Fruit fly (Drosophila melanogaster) whole organism, embryonic: ENCODE data around the gene Ets97D.

ENCODE experiments used
- CG10462 ChIP-seq: fragments of 200-800 bp; sonication (Bioruptor generic); optimal IDR thresholded peaks from 2 replicates; lab custom pipeline; 2016; ENCODE audit warnings: missing biosample characterization, missing genetic modification characterization
- CG12104 ChIP-seq: fragments of 200-800 bp; sonication (Bioruptor generic); optimal IDR thresholded peaks from 3 replicates; lab custom pipeline; 2016; ENCODE audit warnings: missing biosample characterization, missing genetic modification characterization
- CG12155 ChIP-seq: fragments of 200-800 bp; sonication (Bioruptor generic); optimal IDR thresholded peaks from 3 replicates; lab custom pipeline; 2016; ENCODE audit warnings: missing biosample characterization, missing genetic modification characterization
- CG13775 ChIP-seq: fragments of 200-800 bp; sonication (Bioruptor generic); optimal IDR thresholded peaks from 3 replicates; lab custom pipeline; 2017; ENCODE audit warnings: missing biosample characterization, mild to moderate bottlenecking, missing genetic modification characterization
- CG13894 ChIP-seq: fragments of 200-800 bp; sonication (Bioruptor generic); optimal IDR thresholded peaks from 3 replicates; lab custom pipeline; 2018; ENCODE audit warnings: missing biosample characterization, mild to moderate bottlenecking, missing genetic modification characterization, moderate library complexity
- CG15601 ChIP-seq: fragments of 200-800 bp; sonication (Bioruptor generic); optimal IDR thresholded peaks from 3 replicates; lab custom pipeline; 2019; ENCODE audit warnings: missing biosample characterization, mild to moderate bottlenecking, missing genetic modification characterization, moderate library complexity
- CG16779 ChIP-seq: fragments of 200-800 bp; sonication (Bioruptor generic); IDR thresholded peaks from 2 replicates; pipeline ENCODE4 v1.3.6; 2022; ENCODE audit warnings: missing biosample characterization, missing genetic modification characterization
- CG16815 ChIP-seq: fragments of 200-800 bp; sonication (Bioruptor generic); optimal IDR thresholded peaks from 3 replicates; lab custom pipeline; 2017; ENCODE audit warnings: missing biosample characterization, mild to moderate bottlenecking, missing genetic modification characterization
- CG2116 ChIP-seq: fragments of 200-800 bp; sonication (Bioruptor generic); optimal IDR thresholded peaks from 3 replicates; lab custom pipeline; 2018; ENCODE audit warnings: missing biosample characterization, mild to moderate bottlenecking, missing genetic modification characterization
- CG31224 ChIP-seq: fragments of 200-800 bp; sonication (Bioruptor generic); IDR thresholded peaks from 2 replicates; pipeline ENCODE4 v1.3.6; 2022; ENCODE audit warnings: missing biosample characterization, missing genetic modification characterization
- CG31365 ChIP-seq: fragments of 200-800 bp; sonication (Bioruptor generic); optimal IDR thresholded peaks from 2 replicates; lab custom pipeline; 2018; ENCODE audit warnings: missing biosample characterization, mild to moderate bottlenecking, missing genetic modification characterization
- CG32772 ChIP-seq: fragments of 200-800 bp; sonication (Bioruptor generic); IDR thresholded peaks from 2 replicates; pipeline ENCODE4 v1.3.6; 2022; ENCODE audit warnings: missing biosample characterization, missing genetic modification characterization
- CG34422 ChIP-seq: fragments of 200-800 bp; sonication (Bioruptor generic); IDR thresholded peaks from 3 replicates; pipeline ENCODE4 v1.3.6; 2022; ENCODE audit warnings: missing biosample characterization, missing genetic modification characterization
- CG3995 ChIP-seq: fragments of 200-800 bp; sonication (Bioruptor generic); optimal IDR thresholded peaks from 3 replicates; lab custom pipeline; 2016; ENCODE audit warnings: missing biosample characterization, missing genetic modification characterization
- CG5245 ChIP-seq: fragments of 200-800 bp; sonication (Bioruptor generic); optimal IDR thresholded peaks from 3 replicates; lab custom pipeline; 2016; ENCODE audit warnings: missing biosample characterization, missing genetic modification characterization
- CG8478 ChIP-seq: fragments of >200 bp; optimal IDR thresholded peaks from 2 replicates; lab custom pipeline; 2018
- Deaf1 ChIP-seq: fragments of 200-800 bp; optimal IDR thresholded peaks from 3 replicates; lab custom pipeline; 2019; ENCODE audit warnings: missing biosample characterization, mild to moderate bottlenecking, missing genetic modification characterization, moderate library complexity
- Dp ChIP-seq: fragments of 200-800 bp; sonication (Bioruptor generic); optimal IDR thresholded peaks from 2 replicates; lab custom pipeline; 2018; ENCODE audit warnings: missing biosample characterization, mild to moderate bottlenecking, missing genetic modification characterization, moderate library complexity
- Hmr ChIP-seq: fragments of 200-800 bp; sonication (Bioruptor generic); optimal IDR thresholded peaks from 3 replicates; lab custom pipeline; 2017; ENCODE audit warnings: mild to moderate bottlenecking, missing biosample characterization, missing genetic modification reagents, missing genetic modification characterization
- NC2β ChIP-seq: fragments of 200-800 bp; sonication (Bioruptor generic); optimal IDR thresholded peaks from 2 replicates; lab custom pipeline; 2016; ENCODE audit warnings: missing biosample characterization, missing genetic modification characterization
- Optix ChIP-seq: fragments of 200-800 bp; sonication (Bioruptor generic); IDR thresholded peaks from 3 replicates; pipeline ENCODE4 v1.3.6; 2022; ENCODE audit warnings: missing biosample characterization, missing genetic modification characterization
- Ravus ChIP-seq: fragments of 200-800 bp; sonication (Bioruptor generic); IDR thresholded peaks from 2 replicates; pipeline ENCODE4 v1.3.6; 2022; ENCODE audit warnings: missing biosample characterization, missing genetic modification characterization
- TFAM ChIP-seq: fragments of 200-800 bp; sonication (Bioruptor generic); optimal IDR thresholded peaks from 2 replicates; lab custom pipeline; 2017; ENCODE audit warnings: missing biosample characterization, missing genetic modification characterization, inconsistent platforms
- Usf ChIP-seq: fragments of 200-800 bp; sonication (Bioruptor generic); optimal IDR thresholded peaks from 2 replicates; lab custom pipeline; 2017; ENCODE audit warnings: missing genotype, missing biosample characterization, missing genetic modification characterization
- Vsx1 ChIP-seq: fragments of 200-800 bp; sonication (Bioruptor generic); optimal IDR thresholded peaks from 2 replicates; lab custom pipeline; 2017; ENCODE audit warnings: missing biosample characterization, mild to moderate bottlenecking, missing genetic modification characterization, missing genetic modification reagents
- abd-A ChIP-seq: fragments of 200-800 bp; sonication (Bioruptor generic); optimal IDR thresholded peaks from 3 replicates; lab custom pipeline; 2019; ENCODE audit warnings: missing biosample characterization, mild to moderate bottlenecking, missing genetic modification characterization, moderate library complexity
- bab2 ChIP-seq: fragments of 200-800 bp; sonication (Bioruptor generic); optimal IDR thresholded peaks from 2 replicates; lab custom pipeline; 2016; ENCODE audit warnings: missing biosample characterization, missing genetic modification characterization
- cad ChIP-seq: fragments of >200 bp; optimal IDR thresholded peaks from 2 replicates; lab custom pipeline; 2017; ENCODE audit warnings: missing biosample characterization, missing genetic modification characterization
- chm ChIP-seq: fragments of 200-800 bp; sonication (Bioruptor generic); IDR thresholded peaks from 2 replicates; pipeline ENCODE4 v1.3.6; 2022; ENCODE audit warnings: missing biosample characterization, missing genetic modification characterization
- chn ChIP-seq: fragments of 200-800 bp; sonication (Bioruptor generic); optimal IDR thresholded peaks from 2 replicates; lab custom pipeline; 2016; ENCODE audit warnings: missing biosample characterization, missing genetic modification characterization
- crc ChIP-seq: fragments of 200-800 bp; sonication (Bioruptor generic); optimal IDR thresholded peaks from 2 replicates; lab custom pipeline; 2016; ENCODE audit warnings: missing biosample characterization, missing genetic modification characterization
- dati ChIP-seq: fragments of 200-800 bp; sonication (Bioruptor generic); IDR thresholded peaks from 2 replicates; pipeline ENCODE4 v1.3.6; 2022; ENCODE audit warnings: missing biosample characterization, missing genetic modification characterization
- dpn ChIP-seq, 2 experiments: fragments of 200-800 bp; sonication (Bioruptor generic); optimal IDR thresholded peaks; 3 replicates each; lab custom pipeline; 2016; ENCODE audit warnings: missing biosample characterization in 2 of 2, missing genetic modification characterization in 2 of 2
- fd102C ChIP-seq: fragments of 200-800 bp; sonication (Bioruptor generic); optimal IDR thresholded peaks from 2 replicates; lab custom pipeline; 2018; ENCODE audit warnings: missing biosample characterization, mild to moderate bottlenecking, missing genetic modification characterization, moderate library complexity
- fd64A ChIP-seq: fragments of 200-800 bp; sonication (Bioruptor generic); optimal IDR thresholded peaks from 3 replicates; lab custom pipeline; 2018; ENCODE audit warnings: missing biosample characterization, mild to moderate bottlenecking, missing genetic modification characterization
- ham ChIP-seq: fragments of 200-800 bp; sonication (Bioruptor generic); IDR thresholded peaks from 2 replicates; pipeline ENCODE4 v1.3.6; 2022; ENCODE audit warnings: missing biosample characterization, missing genetic modification characterization
- hb ChIP-seq: fragments of 200-800 bp; sonication (Bioruptor generic); IDR thresholded peaks from 3 replicates; pipeline ENCODE4 v1.3.6; 2022; ENCODE audit warnings: missing biosample characterization, missing genetic modification characterization; ENCODE audit not compliant: partially characterized antibody
- kni ChIP-seq: fragments of 200-800 bp; sonication (Bioruptor generic); optimal IDR thresholded peaks from 3 replicates; lab custom pipeline; 2017; ENCODE audit warnings: mild to moderate bottlenecking, missing biosample characterization, missing genetic modification reagents, missing genetic modification characterization
- lov ChIP-seq, 2 experiments: fragments of 200-800 bp in 1 of 2; fragments of >200 bp in 1 of 2; sonication (Bioruptor generic) in 1 of 2; IDR thresholded peaks in 1 of 2; optimal IDR thresholded peaks in 1 of 2; 2 replicates in 1 of 2; 3 replicates in 1 of 2; pipeline versions ENCODE4 v1.3.6 to Lab custom; 2017 to 2022; ENCODE audit warnings: missing biosample characterization in 1 of 2, missing genetic modification characterization in 1 of 2
- nerfin-1 ChIP-seq: fragments of 200-800 bp; sonication (Bioruptor generic); optimal IDR thresholded peaks from 3 replicates; lab custom pipeline; 2019; ENCODE audit warnings: missing biosample characterization, mild to moderate bottlenecking, missing genetic modification characterization, moderate library complexity
- pan ChIP-seq, 4 experiments: fragments of >200 bp in 3 of 4; fragments of 200-800 bp in 1 of 4; sonication (Bioruptor generic) in 1 of 4; optimal IDR thresholded peaks in 3 of 4; IDR thresholded peaks in 1 of 4; 2 replicates each; pipeline versions ENCODE4 v1.3.6 to Lab custom; 2017 to 2022; ENCODE audit warnings: missing biosample characterization in 2 of 4, missing genetic modification characterization in 2 of 4, mixed read lengths in 1 of 4
- pum ChIP-seq: fragments of 200-800 bp; sonication (Bioruptor generic); optimal IDR thresholded peaks from 2 replicates; lab custom pipeline; 2016; ENCODE audit warnings: missing biosample characterization, missing genetic modification characterization
- ranshi ChIP-seq: fragments of 200-800 bp; sonication (Bioruptor generic); IDR thresholded peaks from 2 replicates; pipeline ENCODE4 v1.3.6; 2022; ENCODE audit warnings: missing biosample characterization, missing genetic modification characterization
- repo ChIP-seq: fragments of 200-800 bp; sonication (Bioruptor generic); optimal IDR thresholded peaks from 2 replicates; lab custom pipeline; 2016; ENCODE audit warnings: missing biosample characterization, missing genetic modification characterization
- stwl ChIP-seq: fragments of 200-800 bp; sonication (Bioruptor generic); optimal IDR thresholded peaks from 3 replicates; lab custom pipeline; 2018; ENCODE audit warnings: missing biosample characterization, mild to moderate bottlenecking, missing genetic modification characterization, moderate library complexity
- tup ChIP-seq: fragments of 200-800 bp; sonication (Bioruptor generic); optimal IDR thresholded peaks from 2 replicates; lab custom pipeline; 2016; ENCODE audit warnings: missing biosample characterization, mild to moderate bottlenecking, missing genetic modification characterization, moderate library complexity
- twi ChIP-seq: fragments of 200-800 bp; optimal IDR thresholded peaks from 2 replicates; lab custom pipeline; 2019; ENCODE audit warnings: missing biosample characterization, mild to moderate bottlenecking, missing genetic modification characterization, moderate library complexity
- usp ChIP-seq: fragments of >200 bp; optimal IDR thresholded peaks from 2 replicates; lab custom pipeline; 2017; ENCODE audit warnings: missing biosample characterization, missing genetic modification characterization
- zen2 ChIP-seq: fragments of 200-800 bp; sonication (Bioruptor generic); IDR thresholded peaks from 3 replicates; pipeline ENCODE4 v1.3.6; 2022; ENCODE audit warnings: missing biosample characterization, missing genetic modification characterization; ENCODE audit not compliant: partially characterized antibody
- zf30C ChIP-seq: fragments of 200-800 bp; sonication (Bioruptor generic); optimal IDR thresholded peaks from 3 replicates; lab custom pipeline; 2018; ENCODE audit warnings: missing biosample characterization, mild to moderate bottlenecking, missing genetic modification characterization

Ets97D gene

DNA sequence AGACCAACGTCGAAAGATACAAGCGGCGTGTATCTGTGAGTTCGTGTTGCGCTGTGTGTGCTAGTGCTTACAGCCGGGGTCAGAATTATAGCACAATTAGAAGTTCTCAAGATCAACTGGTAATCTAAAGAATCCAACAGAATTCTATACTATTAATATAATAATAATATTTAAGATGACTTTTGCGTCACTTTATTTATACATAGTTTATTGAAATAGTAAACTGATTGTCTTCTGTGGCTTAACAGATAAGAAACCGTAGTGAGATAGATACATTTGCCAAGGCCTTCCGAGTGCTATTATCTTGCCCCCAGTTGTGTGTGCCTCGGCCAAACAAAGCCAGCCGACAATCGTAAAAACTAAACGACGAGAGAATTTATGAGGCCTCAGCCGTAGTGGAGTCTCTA lies 26.4 kb downstream of the Ets97D start (continued):
- TF ChIP-seq CG13894 (tag; lab: Kevin White, UChicago) (no peak), zen2 (GFP tag; lab: Robert Waterston, UW) (no peak), stwl (tag; lab: Kevin White, UChicago) (peak; percentile 27), hb (GFP tag; lab: Robert Waterston, UW) (no peak), CG16815 (GFP tag; lab: Kevin White, UChicago) (peak; percentile 63), abd-A (tag; lab: Kevin White, UChicago) (peak; percentile 13), twi (peak; percentile 66), CG31365 (tag; lab: Kevin White, UChicago) (no peak), CG2116 (GFP tag; lab: Kevin White, UChicago) (peak; percentile 51), zf30C (GFP tag; lab: Kevin White, UChicago) (no peak), CG12104 (GFP tag; lab: Kevin White, UChicago) (peak; percentile 38), CG5245 (no peak), Optix (GFP tag; lab: Robert Waterston, UW) (peak; percentile 54; the same call in 1 of the 3 replicates), dpn (GFP tag; optimal IDR thresholded peaks at IDR 0.05; lab: Kevin White, UChicago) (peak in 1 of 2 experiments; percentile 37), bab2 (no peak), CG16779 (GFP tag; lab: Robert Waterston, UW) (no peak), ranshi (peak; percentile 45; the same call in 1 of the 2 replicates), CG10462 (GFP tag; lab: Kevin White, UChicago) (peak; percentile 34), CG13775 (GFP tag; lab: Kevin White, UChicago) (peak; percentile 66), repo (GFP tag; lab: Kevin White, UChicago) (no peak), fd102C (GFP tag; lab: Kevin White, UChicago) (peak; percentile 11), CG34422 (GFP tag; lab: Robert Waterston, UW) (peak; percentile 35; the same call in 1 of the 3 replicates), nerfin-1 (tag; lab: Kevin White, UChicago) (peak; percentile 62), pan (optimal IDR thresholded peaks at IDR 0.05; lab: Kevin White, UChicago) (no peak), pan (GFP tag; optimal IDR thresholded peaks at IDR 0.05 in 1 of 2, IDR thresholded peaks at IDR 0.05 in 1 of 2) (peak in 1 of 2 experiments; percentile 62), CG3995 (GFP tag; lab: Kevin White, UChicago) (no peak), Deaf1 (tag; lab: Kevin White, UChicago) (peak; percentile 74), lov (optimal IDR thresholded peaks at IDR 0.05; lab: Kevin White, UChicago) (no peak), lov (GFP tag; IDR thresholded peaks at IDR 0.05; lab: Robert Waterston, UW) (0 out of 3 replicates have a peak, but pooled peaks have one; percentile 62), dati (GFP tag; lab: Robert Waterston, UW) (no peak), ham (GFP tag; lab: Robert Waterston, UW) (no peak), Usf (GFP tag; lab: Kevin White, UChicago) (peak; percentile 46), Vsx1 (GFP tag; lab: Kevin White, UChicago) (peak; percentile 56), kni (GFP tag; lab: Kevin White, UChicago) (peak; percentile 6), NC2β (GFP tag; lab: Kevin White, UChicago) (no peak), Dp (no peak), CG32772 (peak; percentile 22; the same call in 1 of the 2 replicates), chn (peak; percentile 36), fd64A (peak; percentile 37), cad (peak; percentile 17), CG8478 (lab: Kevin White, UChicago) (no peak), Hmr (GFP tag; lab: Kevin White, UChicago) (peak; percentile 52), tup (GFP tag; lab: Kevin White, UChicago) (peak; percentile 11), chm (no peak), usp (GFP tag; lab: Kevin White, UChicago) (no peak), pum (GFP tag; lab: Kevin White, UChicago) (no peak), TFAM (GFP tag; lab: Kevin White, UChicago) (peak; percentile 4), crc (no peak), Ravus (GFP tag; lab: Robert Waterston, UW) (no peak), CG12155 (GFP tag; lab: Kevin White, UChicago) (peak; percentile 26), CG15601 (tag; lab: Kevin White, UChicago) (peak; percentile 83), CG31224 (0 out of 2 replicates have a peak, but pooled peaks have one; percentile 15)
